Worm (Caenorhabditis elegans) whole organism, L1 larva: ENCODE measurements around the gene hal-3.

Experiments
- ceh-82 ChIP-seq, 3 experiments: fragments of 150-350 bp in 1 of 3; sonication (generic microtip) in 2 of 3; optimal IDR thresholded peaks; 2 replicates each; lab custom pipeline; 2014 to 2017; ENCODE audit warnings: missing biosample characterization in 3 of 3, missing genetic modification characterization in 3 of 3
- ceh-90 ChIP-seq: sonication (generic microtip); optimal IDR thresholded peaks from 2 replicates; lab custom pipeline; 2016; ENCODE audit warnings: missing genetic modification characterization, missing compliant biosample characterization
- lin-14 ChIP-seq: fragments of 200-800 bp; sonication (Bioruptor generic); optimal IDR thresholded peaks from 2 replicates; lab custom pipeline; 2018; ENCODE audit warnings: mild to moderate bottlenecking, missing genetic modification characterization, moderate library complexity, missing compliant biosample characterization
- lin-15B ChIP-seq: fragments of 150-350 bp; sonication (generic microtip); optimal IDR thresholded peaks from 3 replicates; lab custom pipeline; 2014; ENCODE audit warnings: missing biosample characterization, missing genetic modification characterization
- mdl-1 ChIP-seq, 2 experiments: fragments of 150-350 bp; optimal IDR thresholded peaks; 2 replicates each; lab custom pipeline; 2014 to 2017; ENCODE audit warnings: missing biosample characterization in 2 of 2, missing genetic modification characterization in 2 of 2, inconsistent platforms in 1 of 2
- mep-1 ChIP-seq: fragments of 150-350 bp; optimal IDR thresholded peaks from 2 replicates; lab custom pipeline; 2014; ENCODE audit warnings: missing biosample characterization, missing genetic modification characterization
- nhr-12 ChIP-seq: sonication (generic microtip); optimal IDR thresholded peaks from 2 replicates; lab custom pipeline; 2017; ENCODE audit warnings: missing biosample characterization, missing genetic modification characterization
- nhr-76 ChIP-seq: sonication (generic microtip); optimal IDR thresholded peaks from 2 replicates; lab custom pipeline; 2017; ENCODE audit warnings: missing biosample characterization, missing genetic modification characterization
- nhr-77 ChIP-seq: fragments of 150-350 bp; optimal IDR thresholded peaks from 2 replicates; lab custom pipeline; 2014; ENCODE audit warnings: missing biosample characterization, missing genetic modification characterization
- pqm-1 ChIP-seq: sonication (generic microtip); optimal IDR thresholded peaks from 3 replicates; lab custom pipeline; 2017; ENCODE audit warnings: missing biosample characterization, missing genetic modification characterization
- unc-130 ChIP-seq: fragments of 150-350 bp; optimal IDR thresholded peaks from 2 replicates; lab custom pipeline; 2017; ENCODE audit warnings: missing biosample characterization, missing genetic modification characterization, inconsistent platforms
- unc-62 ChIP-seq: fragments of 150-350 bp; optimal IDR thresholded peaks from 2 replicates; lab custom pipeline; 2014; ENCODE audit warnings: missing biosample characterization, missing genetic modification reagents, missing genetic modification characterization
- zag-1 ChIP-seq: fragments of 150-350 bp; optimal IDR thresholded peaks from 2 replicates; lab custom pipeline; 2014; ENCODE audit warnings: missing biosample characterization, missing genetic modification characterization
- ztf-4 ChIP-seq: fragments of 150-350 bp; optimal IDR thresholded peaks from 2 replicates; lab custom pipeline; 2014; ENCODE audit warnings: missing biosample characterization, missing genetic modification characterization

- no peak for TF ChIP-seq lin-15B (tag; lab: Kevin White, UChicago)
- no peak for TF ChIP-seq zag-1 (tag; lab: Kevin White, UChicago)
- TF ChIP-seq nhr-76 (tag; lab: Kevin White, UChicago), result no peak
- TF ChIP-seq ceh-90 (tag; lab: Kevin White, UChicago), result no peak
- TF ChIP-seq nhr-12, result no peak
- no peak for TF ChIP-seq unc-62 (GFP tag; lab: Kevin White, UChicago)
- TF ChIP-seq mdl-1 (tag; optimal IDR thresholded peaks at IDR 0.05; lab: Kevin White, UChicago), result no peak
- TF ChIP-seq mep-1 (tag; lab: Kevin White, UChicago), result no peak
- no peak for TF ChIP-seq ztf-4
- no peak for TF ChIP-seq nhr-77 (tag; lab: Kevin White, UChicago)
- no peak for TF ChIP-seq pqm-1 (tag; lab: Kevin White, UChicago)
- no peak for TF ChIP-seq lin-14 (GFP tag; lab: Kevin White, UChicago)
- TF ChIP-seq ceh-82 (tag; optimal IDR thresholded peaks at IDR 0.05; lab: Kevin White, UChicago), result no peak
- no peak for TF ChIP-seq unc-130
Observed at ce11 chrII:9653679-9654078, 36.8 kb upstream of the hal-3 start, which contains the start of gene ZK1307.2.
